Fruit fly (Drosophila melanogaster) whole organism, embryonic: ENCODE data around the gene Ugt35D1.

Experiments used
- CG1233 ChIP-seq: fragments of 200-800 bp; sonication (Bioruptor generic); optimal IDR thresholded peaks from 4 replicates; lab custom pipeline; 2018; ENCODE audit warnings: missing biosample characterization, mild to moderate bottlenecking, missing genetic modification characterization
- CG12942 ChIP-seq: fragments of 200-800 bp; sonication (Bioruptor generic); optimal IDR thresholded peaks from 3 replicates; lab custom pipeline; 2016; ENCODE audit warnings: missing biosample characterization, missing genetic modification characterization
- CG13123 ChIP-seq: fragments of 200-800 bp; sonication (Bioruptor generic); optimal IDR thresholded peaks from 2 replicates; lab custom pipeline; 2016; ENCODE audit warnings: missing biosample characterization, missing genetic modification characterization
- CG13296 ChIP-seq: fragments of 200-800 bp; sonication (Bioruptor generic); optimal IDR thresholded peaks from 3 replicates; lab custom pipeline; 2018; ENCODE audit warnings: missing biosample characterization, mild to moderate bottlenecking, missing genetic modification characterization
- CG15011 ChIP-seq: fragments of 200-800 bp; sonication (Bioruptor generic); optimal IDR thresholded peaks from 3 replicates; lab custom pipeline; 2018; ENCODE audit warnings: missing biosample characterization, mild to moderate bottlenecking, missing genetic modification characterization
- CG18599 ChIP-seq: fragments of 200-800 bp; sonication (Bioruptor generic); optimal IDR thresholded peaks from 3 replicates; lab custom pipeline; 2017; ENCODE audit warnings: missing biosample characterization, missing genetic modification characterization, mild to moderate bottlenecking, moderate library complexity, missing genetic modification reagents
- CG2678 ChIP-seq: fragments of 200-800 bp; sonication (Bioruptor generic); optimal IDR thresholded peaks from 3 replicates; lab custom pipeline; 2019; ENCODE audit warnings: missing biosample characterization, mild to moderate bottlenecking, missing genetic modification characterization, moderate library complexity
- CG30403 ChIP-seq: fragments of 200-800 bp; sonication (Bioruptor generic); optimal IDR thresholded peaks from 3 replicates; lab custom pipeline; 2016; ENCODE audit warnings: missing biosample characterization, missing genetic modification characterization
- CG31388 ChIP-seq: fragments of 200-800 bp; sonication (Bioruptor generic); optimal IDR thresholded peaks from 2 replicates; lab custom pipeline; 2016; ENCODE audit warnings: missing biosample characterization, missing genetic modification characterization
- CG3281 ChIP-seq: fragments of 200-800 bp; sonication (Bioruptor generic); optimal IDR thresholded peaks from 3 replicates; lab custom pipeline; 2017; ENCODE audit warnings: missing biosample characterization, mild to moderate bottlenecking, missing genetic modification characterization
- CG3847 ChIP-seq: fragments of 200-800 bp; sonication (Bioruptor generic); IDR thresholded peaks from 2 replicates; pipeline ENCODE4 v1.3.6; 2022; ENCODE audit warnings: missing biosample characterization, missing genetic modification characterization
- CG6254 ChIP-seq: fragments of 200-800 bp; sonication (Bioruptor generic); optimal IDR thresholded peaks from 3 replicates; lab custom pipeline; 2017; ENCODE audit warnings: mild to moderate bottlenecking, missing biosample characterization, missing genetic modification reagents, missing genetic modification characterization
- CG7556 ChIP-seq: fragments of 200-800 bp; sonication (Bioruptor generic); optimal IDR thresholded peaks from 2 replicates; lab custom pipeline; 2017; ENCODE audit warnings: missing biosample characterization, mild to moderate bottlenecking, missing genetic modification characterization
- CG7839 ChIP-seq: fragments of 200-800 bp; sonication (Bioruptor generic); optimal IDR thresholded peaks from 3 replicates; lab custom pipeline; 2018; ENCODE audit warnings: missing biosample characterization, mild to moderate bottlenecking, missing genetic modification characterization, moderate library complexity
- CG8290 ChIP-seq, 3 experiments: fragments of 200-800 bp; sonication (Bioruptor generic); optimal IDR thresholded peaks; 2 replicates each; lab custom pipeline; 2016 to 2019; ENCODE audit warnings: missing biosample characterization in 3 of 3, missing genetic modification characterization in 3 of 3, mild to moderate bottlenecking in 2 of 3, moderate library complexity in 1 of 3
- CG9215 ChIP-seq: fragments of 200-800 bp; sonication (Bioruptor generic); IDR thresholded peaks from 2 replicates; pipeline ENCODE4 v1.3.6; 2022; ENCODE audit warnings: missing biosample characterization, missing genetic modification characterization
- CkIIα-i1 ChIP-seq: fragments of 200-800 bp; sonication (Bioruptor generic); IDR thresholded peaks from 2 replicates; pipeline ENCODE4 v1.3.6; 2022; ENCODE audit warnings: missing biosample characterization, missing genetic modification characterization
- D19A ChIP-seq: fragments of 200-800 bp; optimal IDR thresholded peaks from 3 replicates; lab custom pipeline; 2019; ENCODE audit warnings: missing biosample characterization, mild to moderate bottlenecking, missing genetic modification characterization, moderate library complexity
- D19B ChIP-seq: fragments of 200-800 bp; sonication (Bioruptor generic); optimal IDR thresholded peaks from 2 replicates; lab custom pipeline; 2017; ENCODE audit warnings: missing biosample characterization, mild to moderate bottlenecking, missing genetic modification characterization
- Eip74EF ChIP-seq, 2 experiments: fragments of 200-800 bp in 1 of 2; fragments of >200 bp in 1 of 2; sonication (Bioruptor generic) in 1 of 2; optimal IDR thresholded peaks; 2 replicates each; lab custom pipeline; 2017 to 2019; ENCODE audit warnings: missing biosample characterization in 2 of 2, missing genetic modification characterization in 2 of 2, mild to moderate bottlenecking in 1 of 2, moderate library complexity in 1 of 2
- Ets65A ChIP-seq: fragments of 200-800 bp; sonication (Bioruptor generic); peaks from one replicate; lab custom pipeline; 2016; ENCODE audit warnings: missing biosample characterization, missing genetic modification characterization
- Fer1 ChIP-seq: fragments of 200-800 bp; sonication (Bioruptor generic); optimal IDR thresholded peaks from 2 replicates; lab custom pipeline; 2017; ENCODE audit warnings: missing biosample characterization, mild to moderate bottlenecking, missing genetic modification characterization
- HHEX ChIP-seq: fragments of 200-800 bp; sonication (Bioruptor generic); optimal IDR thresholded peaks from 3 replicates; lab custom pipeline; 2017; ENCODE audit warnings: missing biosample characterization, mild to moderate bottlenecking, missing genetic modification characterization, missing genetic modification reagents
- Hmr ChIP-seq: fragments of 200-800 bp; sonication (Bioruptor generic); optimal IDR thresholded peaks from 3 replicates; lab custom pipeline; 2017; ENCODE audit warnings: mild to moderate bottlenecking, missing biosample characterization, missing genetic modification reagents, missing genetic modification characterization
- Meics ChIP-seq: fragments of 200-800 bp; sonication (Bioruptor generic); optimal IDR thresholded peaks from 2 replicates; lab custom pipeline; 2017; ENCODE audit warnings: missing biosample characterization, mild to moderate bottlenecking, missing genetic modification characterization
- Opbp ChIP-seq: fragments of 200-800 bp; sonication (Bioruptor generic); IDR thresholded peaks from 3 replicates; pipeline ENCODE4 v1.3.6; 2022; ENCODE audit warnings: missing biosample characterization, missing genetic modification characterization; ENCODE audit not compliant: partially characterized antibody
- Sin3A ChIP-seq: fragments of >200 bp; optimal IDR thresholded peaks from 2 replicates; lab custom pipeline; 2018
- YL-1 ChIP-seq: fragments of 200-800 bp; sonication (Bioruptor generic); optimal IDR thresholded peaks from 3 replicates; lab custom pipeline; 2017; ENCODE audit warnings: missing biosample characterization, mild to moderate bottlenecking, missing genetic modification characterization
- bab2 ChIP-seq: fragments of 200-800 bp; sonication (Bioruptor generic); optimal IDR thresholded peaks from 2 replicates; lab custom pipeline; 2016; ENCODE audit warnings: missing biosample characterization, missing genetic modification characterization
- bcd ChIP-seq: fragments of 200-800 bp; sonication (Bioruptor generic); optimal IDR thresholded peaks from 2 replicates; lab custom pipeline; 2017; ENCODE audit warnings: missing biosample characterization, mild to moderate bottlenecking, missing genetic modification characterization
- bowl ChIP-seq: fragments of 200-800 bp; sonication (Bioruptor generic); IDR thresholded peaks from 2 replicates; pipeline ENCODE4 v1.3.6; 2022; ENCODE audit warnings: missing biosample characterization, missing genetic modification characterization
- cato ChIP-seq: fragments of 200-800 bp; sonication (Bioruptor generic); optimal IDR thresholded peaks from 2 replicates; lab custom pipeline; 2016; ENCODE audit warnings: missing biosample characterization, missing genetic modification characterization, borderline replicate concordance
- caup ChIP-seq: fragments of 200-800 bp; sonication (Bioruptor generic); optimal IDR thresholded peaks from 3 replicates; lab custom pipeline; 2017; ENCODE audit warnings: missing biosample characterization, mild to moderate bottlenecking, missing genetic modification characterization, moderate library complexity; ENCODE audit not compliant: severe bottlenecking
- chm ChIP-seq: fragments of 200-800 bp; sonication (Bioruptor generic); IDR thresholded peaks from 2 replicates; pipeline ENCODE4 v1.3.6; 2022; ENCODE audit warnings: missing biosample characterization, missing genetic modification characterization
- danr ChIP-seq: fragments of 200-800 bp; sonication (Bioruptor generic); IDR thresholded peaks from 2 replicates; pipeline ENCODE4 v1.3.6; 2022; ENCODE audit warnings: missing biosample characterization, missing genetic modification characterization
- dmrt11E ChIP-seq: fragments of 200-800 bp; sonication (Bioruptor generic); optimal IDR thresholded peaks from 3 replicates; lab custom pipeline; 2018; ENCODE audit warnings: missing biosample characterization, mild to moderate bottlenecking, missing genetic modification characterization, moderate library complexity
- dmrt99B ChIP-seq: fragments of 200-800 bp; sonication (Bioruptor generic); optimal IDR thresholded peaks from 2 replicates; lab custom pipeline; 2018; ENCODE audit warnings: missing biosample characterization, mild to moderate bottlenecking, missing genetic modification characterization, moderate library complexity
- dysf ChIP-seq: fragments of 200-800 bp; sonication (Bioruptor generic); IDR thresholded peaks from 3 replicates; pipeline ENCODE4 v1.3.6; 2022; ENCODE audit warnings: missing biosample characterization, missing genetic modification characterization
- ems ChIP-seq: fragments of 200-800 bp; sonication (Bioruptor generic); optimal IDR thresholded peaks from 3 replicates; lab custom pipeline; 2016; ENCODE audit warnings: missing biosample characterization, missing genetic modification characterization
- gem ChIP-seq: fragments of 200-800 bp; sonication (Bioruptor generic); optimal IDR thresholded peaks from 2 replicates; lab custom pipeline; 2019; ENCODE audit warnings: missing biosample characterization, mild to moderate bottlenecking, missing genetic modification characterization, moderate library complexity
- gro ChIP-seq: fragments of 200-800 bp; sonication (Bioruptor generic); optimal IDR thresholded peaks from 2 replicates; lab custom pipeline; 2016; ENCODE audit warnings: missing biosample characterization, missing genetic modification characterization
- h ChIP-seq: fragments of >200 bp; optimal IDR thresholded peaks from 2 replicates; lab custom pipeline; 2017
- ind ChIP-seq: fragments of 200-800 bp; sonication (Bioruptor generic); optimal IDR thresholded peaks from 3 replicates; lab custom pipeline; 2016; ENCODE audit warnings: missing biosample characterization, missing genetic modification characterization
- insv ChIP-seq, 2 experiments: fragments of 200-800 bp; sonication (Bioruptor generic); optimal IDR thresholded peaks; 3 replicates each; lab custom pipeline; 2016 to 2018; ENCODE audit warnings: missing biosample characterization in 2 of 2, missing genetic modification characterization in 2 of 2
- lab ChIP-seq: fragments of 200-800 bp; sonication (Bioruptor generic); optimal IDR thresholded peaks from 3 replicates; lab custom pipeline; 2017; ENCODE audit warnings: missing biosample characterization, missing genetic modification characterization, mild to moderate bottlenecking, moderate library complexity, missing genetic modification reagents
- nmo ChIP-seq: fragments of 200-800 bp; sonication (Bioruptor generic); optimal IDR thresholded peaks from 2 replicates; lab custom pipeline; 2018; ENCODE audit warnings: missing biosample characterization, mild to moderate bottlenecking, missing genetic modification characterization, moderate library complexity
- scrt ChIP-seq: fragments of 200-800 bp; sonication (Bioruptor generic); optimal IDR thresholded peaks from 2 replicates; lab custom pipeline; 2018; ENCODE audit warnings: missing biosample characterization, mild to moderate bottlenecking, missing genetic modification characterization, moderate library complexity
- seq ChIP-seq: fragments of 200-800 bp; sonication (Bioruptor generic); IDR thresholded peaks from 2 replicates; pipeline ENCODE4 v1.3.6; 2022; ENCODE audit warnings: missing biosample characterization, missing genetic modification characterization
- sisA ChIP-seq: fragments of 200-800 bp; sonication (Bioruptor generic); IDR thresholded peaks from 2 replicates; pipeline ENCODE4 v1.3.6; 2022; ENCODE audit warnings: missing biosample characterization, missing genetic modification characterization

Ugt35D1 gene

DNA sequence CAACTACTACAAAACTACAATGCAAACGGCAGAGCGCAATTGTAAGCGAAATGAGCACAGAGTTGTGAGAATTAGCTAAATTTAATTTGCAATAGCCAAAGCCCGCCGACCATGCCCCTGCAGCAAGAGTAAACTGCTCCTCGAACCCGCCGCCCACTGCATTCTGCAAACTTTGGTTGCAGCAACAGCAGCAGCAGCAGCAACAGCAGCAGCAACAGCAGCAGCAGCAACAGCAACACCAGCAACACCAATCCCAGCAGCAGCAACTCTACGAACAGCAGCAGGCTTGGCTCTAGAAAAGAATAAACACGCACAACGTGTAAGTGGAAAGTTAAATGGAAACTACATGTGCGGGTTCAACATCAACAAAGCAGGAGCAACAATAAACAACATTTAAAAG, 24.9 kb downstream of the Ugt35D1 start:
- 0 out of 2 replicates have a peak, but pooled peaks have one; percentile 9 for TF ChIP-seq sisA
- 0 out of 2 replicates have a peak, but pooled peaks have one; percentile 9 for TF ChIP-seq CG9215 (GFP tag; lab: Robert Waterston, UW)
- TF ChIP-seq Ets65A (GFP tag; lab: Kevin White, UChicago) = peak; percentile 88
- TF ChIP-seq seq (GFP tag; lab: Robert Waterston, UW) = no peak
- TF ChIP-seq cato (GFP tag; lab: Kevin White, UChicago) = no peak

DNA sequence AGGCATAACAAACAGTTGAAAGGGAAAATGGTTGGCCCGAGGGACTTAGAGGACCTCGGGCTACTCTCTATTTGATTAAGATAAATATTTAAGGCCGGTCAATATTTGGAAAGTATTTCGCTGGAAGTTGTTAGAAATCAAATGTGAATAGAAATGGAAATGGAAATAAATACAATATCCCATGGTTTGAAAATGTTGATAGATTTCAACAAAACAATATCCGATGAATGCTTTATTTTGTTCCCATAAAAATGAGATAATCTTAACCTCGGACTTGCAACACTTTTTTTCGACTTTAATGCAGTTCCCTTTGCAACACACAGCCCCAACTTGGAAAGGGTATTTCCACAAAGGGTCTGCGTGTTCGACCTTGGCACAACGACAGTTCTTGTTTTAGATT, 26.1 kb downstream of the Ugt35D1 start:
- peak; percentile 52 for TF ChIP-seq CG2678
- peak; percentile 15 for TF ChIP-seq caup (GFP tag; lab: Kevin White, UChicago)
- TF ChIP-seq dysf = peak; percentile 33; the same call in 1 of the 3 replicates
- TF ChIP-seq bowl (GFP tag; lab: Robert Waterston, UW) = no peak
- no peak for TF ChIP-seq CG30403 (GFP tag; lab: Kevin White, UChicago)
- no peak for TF ChIP-seq CG8290 (GFP tag; optimal IDR thresholded peaks at IDR 0.05; lab: Kevin White, UChicago)
- no peak for TF ChIP-seq CG8290 (tag; optimal IDR thresholded peaks at IDR 0.05; lab: Kevin White, UChicago)
- peak; percentile 53 for TF ChIP-seq D19A (tag; lab: Kevin White, UChicago)
- no peak for TF ChIP-seq CG12942 (GFP tag; lab: Kevin White, UChicago)
- TF ChIP-seq CG1233 = no peak
- no peak for TF ChIP-seq CG31388
- TF ChIP-seq CG15011 (GFP tag; lab: Kevin White, UChicago) = peak; percentile 17
- no peak for TF ChIP-seq insv (GFP tag; optimal IDR thresholded peaks at IDR 0.05; lab: Kevin White, UChicago)
- TF ChIP-seq CG13296 (GFP tag; lab: Kevin White, UChicago) = peak; percentile 28
- peak; percentile 19 for TF ChIP-seq nmo (GFP tag; lab: Kevin White, UChicago)
- peak in 1 of 2 experiments; percentile 23 for TF ChIP-seq Eip74EF (GFP tag; optimal IDR thresholded peaks at IDR 0.05; lab: Kevin White, UChicago)
- TF ChIP-seq CG3281 (GFP tag; lab: Kevin White, UChicago) = peak; percentile 35
- TF ChIP-seq Fer1 (GFP tag; lab: Kevin White, UChicago) = peak; percentile 43
- TF ChIP-seq CG6254 = no peak
- no peak for TF ChIP-seq h (lab: Kevin White, UChicago)
- TF ChIP-seq Meics = peak; percentile 56
- no peak for TF ChIP-seq YL-1 (GFP tag; lab: Kevin White, UChicago)
- TF ChIP-seq lab = peak; percentile 54
- peak; percentile 3 for TF ChIP-seq D19B
- TF ChIP-seq bcd (GFP tag; lab: Kevin White, UChicago) = peak; percentile 17
- TF ChIP-seq Opbp = no peak
- TF ChIP-seq gro (GFP tag; lab: Kevin White, UChicago) = peak; percentile 15
- peak; percentile 50 for TF ChIP-seq bab2 (GFP tag; lab: Kevin White, UChicago)
- no peak for TF ChIP-seq danr (GFP tag; lab: Robert Waterston, UW)
- no peak for TF ChIP-seq CkIIα-i1 (GFP tag; lab: Robert Waterston, UW)
- TF ChIP-seq ems (GFP tag; lab: Kevin White, UChicago) = peak; percentile 3
- TF ChIP-seq scrt (GFP tag; lab: Kevin White, UChicago) = peak; percentile 1
- TF ChIP-seq dmrt11E (tag; lab: Kevin White, UChicago) = no peak
- no peak for TF ChIP-seq Sin3A (lab: Kevin White, UChicago)
- peak; percentile 65 for TF ChIP-seq CG18599 (GFP tag; lab: Kevin White, UChicago)
- peak; percentile 12 for TF ChIP-seq Hmr (GFP tag; lab: Kevin White, UChicago)
- TF ChIP-seq dmrt99B (tag; lab: Kevin White, UChicago) = peak; percentile 20
- no peak for TF ChIP-seq CG3847 (GFP tag; lab: Robert Waterston, UW)
- peak; percentile 6 for TF ChIP-seq HHEX (GFP tag; lab: Kevin White, UChicago)
- peak; percentile 29 for TF ChIP-seq gem (tag; lab: Kevin White, UChicago)
- no peak for TF ChIP-seq CG13123 (GFP tag; lab: Kevin White, UChicago)
- TF ChIP-seq CG7839 (tag; lab: Kevin White, UChicago) = peak; percentile 61
- peak; percentile 26 for TF ChIP-seq CG7556 (GFP tag; lab: Kevin White, UChicago)
- TF ChIP-seq ind (GFP tag; lab: Kevin White, UChicago) = peak; percentile 7
- no peak for TF ChIP-seq chm (GFP tag; lab: Robert Waterston, UW)
